Worm (Caenorhabditis elegans): ENCODE results near the gene gsp-2.

ce11 chrIII:7385929-7386328 lies 49.5 kb downstream of the gsp-2 start, which contains the start of gene trd-1:
- no peak for TF ChIP-seq mls-2 (tag; optimal IDR thresholded peaks at IDR 0.05)
- no peak for TF ChIP-seq hlh-1 (tag; optimal IDR thresholded peaks at IDR 0.05)
- no peak for TF ChIP-seq nhr-76 (tag; optimal IDR thresholded peaks at IDR 0.05)
- no peak for TF ChIP-seq unc-62 (GFP tag; optimal IDR thresholded peaks at IDR 0.05)
- TF ChIP-seq lsy-2 (tag; optimal IDR thresholded peaks at IDR 0.05): no peak
- TF ChIP-seq ztf-11 (tag; optimal IDR thresholded peaks at IDR 0.05): no peak
- TF ChIP-seq mab-5 (tag; optimal IDR thresholded peaks at IDR 0.05): no peak
- no peak for TF ChIP-seq mep-1 (tag; optimal IDR thresholded peaks at IDR 0.05)
- no peak for TF ChIP-seq nhr-12 (tag; optimal IDR thresholded peaks at IDR 0.05)
- TF ChIP-seq zip-8 (tag; optimal IDR thresholded peaks at IDR 0.05): no peak
- TF ChIP-seq flh-1 (GFP tag; optimal IDR thresholded peaks at IDR 0.05): no peak
- no peak for TF ChIP-seq sptf-1 (tag; optimal IDR thresholded peaks at IDR 0.05)
